Worm (Caenorhabditis elegans) whole organism, late embryonic: ENCODE measurements around the gene pdzd-8.

Source experiments
- F13H6.1 ChIP-seq: sonication (generic microtip); optimal IDR thresholded peaks from 2 replicates; lab custom pipeline; 2016; ENCODE audit warnings: missing genetic modification characterization, missing compliant biosample characterization
- ceh-18 ChIP-seq: sonication (generic microtip); optimal IDR thresholded peaks from 2 replicates; lab custom pipeline; 2016; ENCODE audit warnings: missing genetic modification characterization, missing compliant biosample characterization
- elt-2 ChIP-seq: sonication (generic microtip); optimal IDR thresholded peaks from 2 replicates; lab custom pipeline; 2016; ENCODE audit warnings: missing genetic modification reagents, missing genetic modification characterization, missing compliant biosample characterization
- eyg-1 ChIP-seq: sonication (generic microtip); optimal IDR thresholded peaks from 2 replicates; lab custom pipeline; 2016; ENCODE audit warnings: missing genotype, missing genetic modification characterization, missing compliant biosample characterization
- lim-6 ChIP-seq: sonication (generic microtip); optimal IDR thresholded peaks from 2 replicates; lab custom pipeline; 2016; ENCODE audit warnings: missing genetic modification characterization, missing compliant biosample characterization
- nhr-11 ChIP-seq: fragments of 150-350 bp; optimal IDR thresholded peaks from 2 replicates; lab custom pipeline; 2014; ENCODE audit warnings: missing biosample characterization, missing genetic modification characterization
- pat-9 ChIP-seq: fragments of 200-800 bp; sonication (Bioruptor generic); optimal IDR thresholded peaks from 2 replicates; lab custom pipeline; 2018; ENCODE audit warnings: mild to moderate bottlenecking, missing genetic modification characterization, moderate library complexity, missing compliant biosample characterization

- TF ChIP-seq elt-2 (tag; lab: Kevin White, UChicago): no peak
- TF ChIP-seq pat-9 (tag; lab: Kevin White, UChicago): no peak
- no peak for TF ChIP-seq F13H6.1 (tag; lab: Kevin White, UChicago)
- no peak for TF ChIP-seq ceh-18 (tag; lab: Kevin White, UChicago)
- no peak for TF ChIP-seq eyg-1
- no peak for TF ChIP-seq nhr-11
- no peak for TF ChIP-seq lim-6 (tag; lab: Kevin White, UChicago)
Observed at ce11 chrIV:9021245-9021779, 46.0 kb downstream of the pdzd-8 start.
